Worm (Caenorhabditis elegans) whole organism, early embryonic: ENCODE results near the gene F02D8.9.

Source experiments
- B0310.2 ChIP-seq: sonication (generic microtip); optimal IDR thresholded peaks from 2 replicates; lab custom pipeline; 2016; ENCODE audit warnings: mild to moderate bottlenecking, missing genetic modification characterization, missing compliant biosample characterization
- F13C5.2 ChIP-seq: sonication (generic microtip); optimal IDR thresholded peaks from 2 replicates; lab custom pipeline; 2017; ENCODE audit warnings: mild to moderate bottlenecking, missing genetic modification characterization, inconsistent platforms, missing compliant biosample characterization
- aly-1 ChIP-seq: sonication (generic microtip); optimal IDR thresholded peaks from 2 replicates; lab custom pipeline; 2016; ENCODE audit warnings: missing genetic modification characterization, missing compliant biosample characterization
- ama-1 ChIP-seq: fragments of 150-350 bp; optimal IDR thresholded peaks from 2 replicates; lab custom pipeline; 2014
- ceh-13 ChIP-seq: fragments of 200-800 bp; sonication (Bioruptor generic); optimal IDR thresholded peaks from 2 replicates; lab custom pipeline; 2018; ENCODE audit warnings: mild to moderate bottlenecking, missing genetic modification characterization, missing compliant biosample characterization
- ceh-36 ChIP-seq: sonication (generic microtip); optimal IDR thresholded peaks from 2 replicates; lab custom pipeline; 2016; ENCODE audit warnings: missing genetic modification characterization, inconsistent platforms, missing compliant biosample characterization
- ets-7 ChIP-seq: sonication (generic microtip); optimal IDR thresholded peaks from 2 replicates; lab custom pipeline; 2016; ENCODE audit warnings: missing genotype, missing genetic modification characterization, missing compliant biosample characterization
- flt-1 ChIP-seq: fragments of 200-800 bp; sonication (Bioruptor generic); IDR thresholded peaks from 2 replicates; pipeline ENCODE4 v1.3.6; 2022; ENCODE audit warnings: missing genetic modification characterization, missing compliant biosample characterization
- hmbx-1 ChIP-seq: sonication (generic microtip); optimal IDR thresholded peaks from 2 replicates; lab custom pipeline; 2016; ENCODE audit warnings: mild to moderate bottlenecking, missing genetic modification characterization, missing compliant biosample characterization
- hmg-4 ChIP-seq: fragments of 200-800 bp; sonication (Bioruptor generic); optimal IDR thresholded peaks from 2 replicates; lab custom pipeline; 2018; ENCODE audit warnings: mild to moderate bottlenecking, missing genetic modification characterization, missing compliant biosample characterization
- hnd-1 ChIP-seq: sonication (generic microtip); optimal IDR thresholded peaks from 2 replicates; lab custom pipeline; 2016; ENCODE audit warnings: missing genetic modification characterization, missing compliant biosample characterization
- pes-1 ChIP-seq: fragments of 200-800 bp; sonication (Bioruptor generic); IDR thresholded peaks from 2 replicates; pipeline ENCODE4 v1.3.6; 2022; ENCODE audit warnings: missing genetic modification reagents, missing genetic modification characterization, missing compliant biosample characterization
- scrt-1 ChIP-seq: fragments of 200-800 bp; sonication (Bioruptor generic); IDR thresholded peaks from 2 replicates; pipeline ENCODE4 v1.3.6; 2022; ENCODE audit warnings: missing genetic modification characterization, missing compliant biosample characterization
- sea-1 ChIP-seq: fragments of 200-800 bp; sonication (Bioruptor generic); conservative IDR thresholded peaks from 2 replicates; pipeline ENCODE4 v1.3.6; 2022; ENCODE audit warnings: missing genetic modification characterization, missing compliant biosample characterization
- tbx-11 ChIP-seq: fragments of 200-800 bp; sonication (Bioruptor generic); IDR thresholded peaks from 2 replicates; pipeline ENCODE4 v1.3.6; 2022; ENCODE audit warnings: missing genetic modification characterization, missing compliant biosample characterization
- tbx-37 ChIP-seq: fragments of 200-800 bp; sonication (Bioruptor generic); conservative IDR thresholded peaks from 2 replicates; pipeline ENCODE4 v1.3.6; 2022; ENCODE audit warnings: missing genetic modification reagents, missing genetic modification characterization, missing compliant biosample characterization
- tra-4 ChIP-seq: sonication (generic microtip); optimal IDR thresholded peaks from 2 replicates; lab custom pipeline; 2017; ENCODE audit warnings: missing genetic modification characterization, missing compliant biosample characterization

The F02D8.9 gene

DNA sequence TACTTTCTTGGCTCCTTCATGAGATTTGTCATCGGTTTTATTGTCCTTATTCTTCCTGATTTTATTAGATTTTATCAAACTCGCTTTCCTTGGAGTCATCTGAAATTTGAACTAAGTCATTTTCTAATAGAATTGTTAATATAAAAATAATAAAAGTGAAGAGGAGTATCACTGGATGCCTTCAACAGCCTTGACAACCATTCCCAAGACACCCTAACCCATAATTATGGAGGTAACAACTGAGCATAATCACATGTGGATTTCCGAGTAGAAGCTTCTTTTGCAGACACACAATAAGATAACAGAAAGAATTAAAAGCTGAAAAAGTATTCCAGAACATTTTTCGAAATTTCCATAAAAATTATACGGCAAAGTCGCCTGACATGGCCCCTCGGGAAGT, at the start of gene F02D8.9:
Gene F02D8.9 (minus strand): TSS at position 101 of the 400 bp plus-strand sequence.
- no peak for TF ChIP-seq hnd-1 (tag; lab: Kevin White, UChicago)
- no peak for TF ChIP-seq ets-7 (tag; lab: Kevin White, UChicago)
- no peak for TF ChIP-seq scrt-1

DNA sequence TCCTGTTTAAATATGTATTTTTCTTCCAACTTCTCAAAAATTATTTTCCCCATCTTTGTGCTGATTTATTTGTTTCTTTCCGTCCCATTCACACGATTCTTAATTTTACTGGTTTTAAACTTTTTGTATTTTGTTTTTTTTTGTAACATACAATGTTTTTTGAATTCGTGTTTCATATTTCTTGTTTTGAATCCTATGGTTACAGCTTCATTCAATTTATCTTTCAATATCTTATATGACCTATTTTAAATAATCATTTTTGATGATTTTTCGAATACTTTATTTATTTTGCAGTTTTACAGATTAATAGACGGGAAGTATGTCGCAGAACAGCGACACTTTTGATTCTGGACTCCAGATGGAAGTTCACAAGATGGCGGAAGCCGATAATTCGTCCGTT, 49.2 kb upstream of the F02D8.9 start, which contains the start of gene hrde-2:
Gene hrde-2 (plus strand): TSS at position 301 of the 400 bp plus-strand sequence.
- TF ChIP-seq B0310.2 (tag; lab: Kevin White, UChicago), result no peak
- TF ChIP-seq sea-1 (GFP tag; lab: Robert Waterston, UW), result no peak
- no peak for TF ChIP-seq aly-1 (tag; lab: Kevin White, UChicago)
- no peak for TF ChIP-seq hmbx-1 (tag; lab: Kevin White, UChicago)
- TF ChIP-seq flt-1 (GFP tag; lab: Robert Waterston, UW), result no peak
- no peak for TF ChIP-seq tra-4 (tag; lab: Kevin White, UChicago)
- TF ChIP-seq ama-1 (lab: Kevin White, UChicago), result no peak

DNA sequence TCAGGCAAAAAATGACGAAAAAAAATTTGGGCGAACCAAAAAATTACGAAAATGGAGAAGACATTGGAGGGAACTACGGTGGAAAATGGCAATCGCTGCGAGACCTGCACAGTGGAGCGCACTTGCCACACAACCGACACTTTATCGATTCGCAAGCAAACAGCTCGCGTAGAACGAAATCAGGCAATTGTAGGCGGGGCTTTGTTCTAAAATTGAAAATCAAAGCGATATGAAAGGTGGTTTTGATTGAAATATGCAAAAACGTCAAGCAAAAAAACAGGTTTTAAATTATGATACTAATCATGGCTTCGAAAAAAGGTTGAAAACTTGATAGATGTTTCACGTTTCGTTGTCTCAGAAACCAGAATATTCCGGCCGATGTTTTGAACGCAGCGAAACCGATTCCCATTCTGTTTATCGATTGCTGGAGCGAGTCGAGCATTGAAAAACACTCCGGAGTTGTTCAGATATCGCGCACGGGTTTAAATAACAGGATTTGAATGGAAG, 46.7 kb upstream of the F02D8.9 start, which contains the start of the genes fib-1 and mut-15:
Gene fib-1 (minus strand): TSS at position 40 of the 507 bp plus-strand sequence.
Gene mut-15 (plus strand): TSS at position 360 of the 507 bp plus-strand sequence.
- TF ChIP-seq ceh-13 (GFP tag; lab: Kevin White, UChicago) (peak; percentile 41), B0310.2 (tag; lab: Kevin White, UChicago) (peak; percentile 24), F13C5.2 (peak; percentile 86), hmg-4 (GFP tag; lab: Kevin White, UChicago) (peak; percentile 48), ama-1 (lab: Kevin White, UChicago) (no peak), ceh-36 (tag; lab: Kevin White, UChicago) (no peak), ets-7 (tag; lab: Kevin White, UChicago) (peak; percentile 60), scrt-1 (no peak)

- TF ChIP-seq ama-1 (lab: Kevin White, UChicago) (no peak), hmg-4 (GFP tag; lab: Kevin White, UChicago) (no peak), sea-1 (GFP tag; lab: Robert Waterston, UW) (no peak), tbx-37 (GFP tag; lab: Robert Waterston, UW) (no peak), aly-1 (tag; lab: Kevin White, UChicago) (no peak), tbx-11 (GFP tag; lab: Robert Waterston, UW) (no peak), pes-1 (GFP tag; lab: Robert Waterston, UW) (no peak), ceh-13 (GFP tag; lab: Kevin White, UChicago) (no peak), F13C5.2 (no peak), hmbx-1 (tag; lab: Kevin White, UChicago) (no peak), ets-7 (tag; lab: Kevin White, UChicago) (no peak), ceh-36 (tag; lab: Kevin White, UChicago) (no peak), scrt-1 (no peak), hnd-1 (tag; lab: Kevin White, UChicago) (no peak), flt-1 (GFP tag; lab: Robert Waterston, UW) (no peak), tra-4 (tag; lab: Kevin White, UChicago) (no peak), B0310.2 (tag; lab: Kevin White, UChicago) (no peak)
Observed at ce11 chrV:15001536-15001935, 46.0 kb upstream of the F02D8.9 start.

DNA sequence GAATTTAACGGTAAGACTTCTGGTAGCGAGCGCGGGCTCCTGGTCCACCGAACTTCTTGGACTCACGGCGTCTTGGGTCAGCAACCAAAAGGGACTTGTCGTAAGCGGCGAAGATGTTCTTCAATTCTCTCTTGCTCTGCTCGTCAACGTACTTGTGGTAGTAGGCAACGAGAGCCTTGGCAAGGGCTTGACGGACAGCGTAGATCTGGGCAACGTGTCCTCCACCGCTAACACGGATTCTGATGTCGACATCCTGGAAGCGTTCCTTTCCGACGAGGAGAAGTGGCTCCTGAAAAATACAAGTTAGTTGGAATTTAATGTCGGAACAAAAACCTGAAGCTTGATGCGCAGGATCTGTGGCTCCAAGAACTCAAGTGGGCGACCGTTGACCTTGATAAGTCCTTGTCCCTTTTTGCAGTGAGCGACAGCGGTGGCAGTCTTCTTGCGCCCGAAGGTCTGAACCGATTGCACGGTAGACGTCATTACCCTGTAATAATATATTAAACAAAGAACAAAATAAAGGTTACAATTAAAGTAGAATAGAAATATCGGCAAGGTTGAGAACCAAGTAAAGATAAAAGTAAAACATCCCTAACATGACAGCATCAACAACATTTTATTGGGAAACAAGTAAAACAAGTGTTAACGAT, 44.6 kb upstream of the F02D8.9 start, which contains the start of gene rps-16:
Gene rps-16 (minus strand): TSS at position 487 of the 650 bp plus-strand sequence.
- TF ChIP-seq ceh-13 (GFP tag; lab: Kevin White, UChicago) (no peak), tbx-11 (GFP tag; lab: Robert Waterston, UW) (no peak), ets-7 (tag; lab: Kevin White, UChicago) (no peak), ama-1 (lab: Kevin White, UChicago) (peak; percentile 33), scrt-1 (no peak), tbx-37 (GFP tag; lab: Robert Waterston, UW) (no peak)

ce11 chrV:14999485-15000023, 44.0 kb upstream of the F02D8.9 start, which contains the start of gene T01C3.11:
Gene T01C3.11, plus strand, starts transcription at chrV:14999535.
- TF ChIP-seq F13C5.2, result no peak
- no peak for TF ChIP-seq aly-1 (tag; lab: Kevin White, UChicago)
- no peak for TF ChIP-seq hmbx-1 (tag; lab: Kevin White, UChicago)
- no peak for TF ChIP-seq pes-1 (GFP tag; lab: Robert Waterston, UW)
- no peak for TF ChIP-seq ceh-36 (tag; lab: Kevin White, UChicago)
- TF ChIP-seq hnd-1 (tag; lab: Kevin White, UChicago), result no peak
- no peak for TF ChIP-seq tra-4 (tag; lab: Kevin White, UChicago)
- no peak for TF ChIP-seq scrt-1
- TF ChIP-seq tbx-37 (GFP tag; lab: Robert Waterston, UW), result no peak
- no peak for TF ChIP-seq B0310.2 (tag; lab: Kevin White, UChicago)
- no peak for TF ChIP-seq ama-1 (lab: Kevin White, UChicago)
- no peak for TF ChIP-seq sea-1 (GFP tag; lab: Robert Waterston, UW)
- no peak for TF ChIP-seq tbx-11 (GFP tag; lab: Robert Waterston, UW)
- TF ChIP-seq ceh-13 (GFP tag; lab: Kevin White, UChicago), result no peak
- TF ChIP-seq ets-7 (tag; lab: Kevin White, UChicago), result no peak
- no peak for TF ChIP-seq hmg-4 (GFP tag; lab: Kevin White, UChicago)

DNA sequence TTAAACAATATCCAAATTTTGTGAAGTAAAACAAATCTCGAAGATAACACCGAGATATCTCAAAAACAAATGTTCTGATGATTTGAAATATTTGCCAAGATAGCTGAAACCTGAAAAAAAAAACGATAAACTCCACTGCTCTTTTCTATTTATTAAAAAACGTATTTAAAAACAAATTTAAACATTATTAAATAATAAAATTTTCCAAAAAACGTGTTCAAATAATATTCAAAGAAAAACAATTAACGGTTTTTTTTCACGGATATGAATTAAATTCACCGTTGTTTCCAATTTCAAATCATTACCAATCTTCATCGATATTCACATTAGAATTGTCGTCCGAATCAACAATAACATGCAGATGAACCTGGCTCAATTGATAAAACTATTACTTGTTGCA, 40.7 kb upstream of the F02D8.9 start, which contains the start of gene irld-14:
Gene irld-14 (plus strand): TSS at position 301 of the 400 bp plus-strand sequence.
- TF ChIP-seq tra-4 (tag; lab: Kevin White, UChicago) (no peak), B0310.2 (tag; lab: Kevin White, UChicago) (no peak), ama-1 (lab: Kevin White, UChicago) (no peak), ets-7 (tag; lab: Kevin White, UChicago) (no peak), tbx-37 (GFP tag; lab: Robert Waterston, UW) (no peak), ceh-13 (GFP tag; lab: Kevin White, UChicago) (no peak), sea-1 (GFP tag; lab: Robert Waterston, UW) (no peak), ceh-36 (tag; lab: Kevin White, UChicago) (no peak), scrt-1 (no peak), hmg-4 (GFP tag; lab: Kevin White, UChicago) (no peak), hmbx-1 (tag; lab: Kevin White, UChicago) (no peak), aly-1 (tag; lab: Kevin White, UChicago) (no peak), F13C5.2 (no peak), pes-1 (GFP tag; lab: Robert Waterston, UW) (no peak)
